Fruit fly (Drosophila melanogaster) whole organism: Measurements from ENCODE around the gene crb.

Experiments used
- CG8478 ChIP-seq: fragments of >200 bp; optimal IDR thresholded peaks from 2 replicates; lab custom pipeline; 2018; ENCODE audit warnings: inconsistent platforms
- Dll ChIP-seq: fragments of >200 bp; optimal IDR thresholded peaks from 2 replicates; lab custom pipeline; 2017
- pan ChIP-seq: fragments of >200 bp; optimal IDR thresholded peaks from 2 replicates; lab custom pipeline; 2017
- psq ChIP-seq: fragments of >200 bp; optimal IDR thresholded peaks from 2 replicates; lab custom pipeline; 2017
- usp ChIP-seq: fragments of >200 bp; optimal IDR thresholded peaks from 2 replicates; lab custom pipeline; 2017; ENCODE audit warnings: missing biosample characterization, missing genetic modification characterization, mixed read lengths

DNA sequence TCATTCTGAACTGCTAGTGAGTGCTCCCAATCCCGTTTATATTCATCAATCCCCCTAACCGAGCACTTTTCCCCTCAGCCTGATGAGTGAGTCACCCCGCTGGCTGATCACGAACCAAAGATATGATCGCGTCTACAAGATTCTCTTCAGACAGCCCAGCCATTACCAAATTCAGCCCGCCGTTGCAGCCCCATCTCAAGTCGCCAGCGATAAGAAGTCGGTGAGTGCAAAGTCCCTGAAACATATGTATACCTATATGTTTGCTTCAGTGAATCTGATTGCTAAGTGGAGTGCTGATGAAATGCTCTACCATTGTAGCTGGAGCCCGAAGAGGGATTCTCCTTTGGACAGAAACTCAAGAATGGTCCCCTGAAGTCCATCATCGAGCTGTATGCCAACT, 7.7 kb upstream of the crb start:
- TF ChIP-seq psq (lab: Kevin White, UChicago) (no peak), pan (lab: Kevin White, UChicago) (no peak), Dll (lab: Kevin White, UChicago) (no peak), CG8478 (lab: Kevin White, UChicago) (no peak), usp (GFP tag; lab: Kevin White, UChicago) (no peak)
